Fruit fly (Drosophila melanogaster) whole organism, embryonic: ENCODE measurements around the gene Sk1.

ENCODE experiments used
- CG11504 ChIP-seq: fragments of 200-800 bp; sonication (Bioruptor generic); optimal IDR thresholded peaks from 3 replicates; lab custom pipeline; 2019; ENCODE audit warnings: missing biosample characterization, mild to moderate bottlenecking, missing genetic modification characterization, moderate library complexity
- CG11560 ChIP-seq: fragments of 200-800 bp; sonication (Bioruptor generic); IDR thresholded peaks from 3 replicates; pipeline ENCODE4 v1.3.6; 2022; ENCODE audit warnings: missing biosample characterization, missing genetic modification characterization
- CG12299 ChIP-seq: fragments of 200-800 bp; sonication (Bioruptor generic); optimal IDR thresholded peaks from 2 replicates; lab custom pipeline; 2018; ENCODE audit warnings: missing biosample characterization, mild to moderate bottlenecking, missing genetic modification characterization
- CG13894 ChIP-seq: fragments of 200-800 bp; sonication (Bioruptor generic); optimal IDR thresholded peaks from 3 replicates; lab custom pipeline; 2018; ENCODE audit warnings: missing biosample characterization, mild to moderate bottlenecking, missing genetic modification characterization, moderate library complexity
- CG17385 ChIP-seq: fragments of 200-800 bp; sonication (Bioruptor generic); optimal IDR thresholded peaks from 3 replicates; lab custom pipeline; 2018; ENCODE audit warnings: missing biosample characterization, mild to moderate bottlenecking, missing genetic modification characterization
- CG17568 ChIP-seq: fragments of 200-800 bp; sonication (Bioruptor generic); optimal IDR thresholded peaks from 2 replicates; lab custom pipeline; 2018; ENCODE audit warnings: missing biosample characterization, mild to moderate bottlenecking, missing genetic modification characterization, moderate library complexity
- CG1792 ChIP-seq: fragments of 200-800 bp; sonication (Bioruptor generic); optimal IDR thresholded peaks from 2 replicates; lab custom pipeline; 2016; ENCODE audit warnings: missing biosample characterization, missing genetic modification characterization
- CG1832 ChIP-seq: fragments of 200-800 bp; sonication (Bioruptor generic); optimal IDR thresholded peaks from 2 replicates; lab custom pipeline; 2017; ENCODE audit warnings: missing biosample characterization, mild to moderate bottlenecking, missing genetic modification characterization, inconsistent platforms
- CG30403 ChIP-seq: fragments of 200-800 bp; sonication (Bioruptor generic); optimal IDR thresholded peaks from 3 replicates; lab custom pipeline; 2016; ENCODE audit warnings: missing biosample characterization, missing genetic modification characterization
- CG4707 ChIP-seq: fragments of 200-800 bp; sonication (Bioruptor generic); optimal IDR thresholded peaks from 2 replicates; lab custom pipeline; 2018; ENCODE audit warnings: missing biosample characterization, mild to moderate bottlenecking, missing genetic modification characterization, moderate library complexity
- CG6683 ChIP-seq: fragments of 200-800 bp; sonication (Bioruptor generic); optimal IDR thresholded peaks from 2 replicates; lab custom pipeline; 2017; ENCODE audit warnings: missing biosample characterization, mild to moderate bottlenecking, missing genetic modification characterization, missing genetic modification reagents
- CG7987 ChIP-seq: fragments of 200-800 bp; sonication (Bioruptor generic); optimal IDR thresholded peaks from 2 replicates; lab custom pipeline; 2018; ENCODE audit warnings: missing biosample characterization, mild to moderate bottlenecking, missing genetic modification characterization, moderate library complexity
- CG9876 ChIP-seq: fragments of 200-800 bp; sonication (Bioruptor generic); optimal IDR thresholded peaks from 2 replicates; lab custom pipeline; 2016; ENCODE audit warnings: missing biosample characterization, missing genetic modification characterization
- Dfd ChIP-seq, 2 experiments: fragments of >200 bp; optimal IDR thresholded peaks; 2 replicates each; lab custom pipeline; 2017; ENCODE audit warnings: missing biosample characterization in 2 of 2, missing genetic modification characterization in 2 of 2
- Dip3 ChIP-seq: fragments of 200-800 bp; sonication (Bioruptor generic); optimal IDR thresholded peaks from 3 replicates; lab custom pipeline; 2016; ENCODE audit warnings: missing biosample characterization, missing genetic modification characterization
- GATAe ChIP-seq: fragments of 200-800 bp; sonication (Bioruptor generic); conservative IDR thresholded peaks from 2 replicates; pipeline ENCODE4 v1.3.6; 2022; ENCODE audit warnings: missing biosample characterization, missing genetic modification characterization
- HLH3B ChIP-seq: fragments of 200-800 bp; sonication (Bioruptor generic); IDR thresholded peaks from 2 replicates; pipeline ENCODE4 v1.3.6; 2022; ENCODE audit warnings: missing biosample characterization, missing genetic modification characterization
- Lhr ChIP-seq: fragments of 200-800 bp; sonication (Bioruptor generic); optimal IDR thresholded peaks from 3 replicates; lab custom pipeline; 2017; ENCODE audit warnings: mild to moderate bottlenecking, missing biosample characterization, missing genetic modification reagents, missing genetic modification characterization
- Mrtf ChIP-seq: fragments of 200-800 bp; sonication (Bioruptor generic); IDR thresholded peaks from 3 replicates; pipeline ENCODE4 v1.3.6; 2022; ENCODE audit warnings: missing biosample characterization, missing genetic modification characterization
- Nf-YB ChIP-seq: fragments of 200-800 bp; sonication (Bioruptor generic); optimal IDR thresholded peaks from 3 replicates; lab custom pipeline; 2019; ENCODE audit warnings: missing biosample characterization, mild to moderate bottlenecking, missing genetic modification characterization, moderate library complexity
- Ravus ChIP-seq: fragments of 200-800 bp; sonication (Bioruptor generic); IDR thresholded peaks from 2 replicates; pipeline ENCODE4 v1.3.6; 2022; ENCODE audit warnings: missing biosample characterization, missing genetic modification characterization
- Ssrp ChIP-seq: fragments of 200-800 bp; sonication (Bioruptor generic); optimal IDR thresholded peaks from 2 replicates; lab custom pipeline; 2018; ENCODE audit warnings: missing biosample characterization, mild to moderate bottlenecking, missing genetic modification characterization, moderate library complexity
- Usf ChIP-seq: fragments of 200-800 bp; sonication (Bioruptor generic); optimal IDR thresholded peaks from 2 replicates; lab custom pipeline; 2017; ENCODE audit warnings: missing genotype, missing biosample characterization, missing genetic modification characterization
- Xrp1 ChIP-seq: fragments of 200-800 bp; sonication (Bioruptor generic); IDR thresholded peaks from 2 replicates; pipeline ENCODE4 v1.3.6; 2022; ENCODE audit warnings: missing biosample characterization, missing genetic modification characterization
- ara ChIP-seq: fragments of 200-800 bp; sonication (Bioruptor generic); IDR thresholded peaks from 2 replicates; pipeline ENCODE4 v1.3.6; 2022; ENCODE audit warnings: missing biosample characterization, missing genetic modification characterization
- bab2 ChIP-seq: fragments of 200-800 bp; sonication (Bioruptor generic); optimal IDR thresholded peaks from 2 replicates; lab custom pipeline; 2016; ENCODE audit warnings: missing biosample characterization, missing genetic modification characterization
- bcd ChIP-seq: fragments of 200-800 bp; sonication (Bioruptor generic); optimal IDR thresholded peaks from 2 replicates; lab custom pipeline; 2017; ENCODE audit warnings: missing biosample characterization, mild to moderate bottlenecking, missing genetic modification characterization
- cas ChIP-seq: fragments of 200-800 bp; sonication (Bioruptor generic); IDR thresholded peaks from 2 replicates; pipeline ENCODE4 v1.3.6; 2022; ENCODE audit warnings: missing biosample characterization, missing genetic modification characterization
- dimm ChIP-seq: fragments of 200-800 bp; sonication (Bioruptor generic); IDR thresholded peaks from 2 replicates; pipeline ENCODE4 v1.3.6; 2022; ENCODE audit warnings: missing biosample characterization, missing genetic modification characterization
- ewg ChIP-seq: fragments of 200-800 bp; sonication (Bioruptor generic); optimal IDR thresholded peaks from 3 replicates; lab custom pipeline; 2017; ENCODE audit warnings: mild to moderate bottlenecking, missing biosample characterization, missing genetic modification reagents, missing genetic modification characterization
- jing ChIP-seq: fragments of 200-800 bp; sonication (Bioruptor generic); optimal IDR thresholded peaks from 2 replicates; lab custom pipeline; 2018; ENCODE audit warnings: missing biosample characterization, mild to moderate bottlenecking, missing genetic modification characterization
- klu ChIP-seq: fragments of 200-800 bp; sonication (Bioruptor generic); IDR thresholded peaks from 2 replicates; pipeline ENCODE4 v1.3.6; 2022; ENCODE audit warnings: missing biosample characterization, missing genetic modification characterization
- lab ChIP-seq: fragments of 200-800 bp; sonication (Bioruptor generic); optimal IDR thresholded peaks from 3 replicates; lab custom pipeline; 2017; ENCODE audit warnings: missing biosample characterization, missing genetic modification characterization, mild to moderate bottlenecking, moderate library complexity, missing genetic modification reagents
- lov ChIP-seq, 2 experiments: fragments of 200-800 bp in 1 of 2; fragments of >200 bp in 1 of 2; sonication (Bioruptor generic) in 1 of 2; IDR thresholded peaks in 1 of 2; optimal IDR thresholded peaks in 1 of 2; 2 replicates in 1 of 2; 3 replicates in 1 of 2; pipeline versions ENCODE4 v1.3.6 to Lab custom; 2017 to 2022; ENCODE audit warnings: missing biosample characterization in 1 of 2, missing genetic modification characterization in 1 of 2
- mirr ChIP-seq: fragments of 200-800 bp; sonication (Bioruptor generic); optimal IDR thresholded peaks from 3 replicates; lab custom pipeline; 2018; ENCODE audit warnings: missing biosample characterization, mild to moderate bottlenecking, missing genetic modification characterization
- nerfin-2 ChIP-seq: fragments of 200-800 bp; sonication (Bioruptor generic); IDR thresholded peaks from 2 replicates; pipeline ENCODE4 v1.3.6; 2022; ENCODE audit warnings: missing biosample characterization, missing genetic modification characterization; ENCODE audit not compliant: partially characterized antibody
- nmo ChIP-seq: fragments of 200-800 bp; sonication (Bioruptor generic); optimal IDR thresholded peaks from 2 replicates; lab custom pipeline; 2018; ENCODE audit warnings: missing biosample characterization, mild to moderate bottlenecking, missing genetic modification characterization, moderate library complexity
- nom ChIP-seq: fragments of 200-800 bp; sonication (Bioruptor generic); optimal IDR thresholded peaks from 2 replicates; lab custom pipeline; 2017; ENCODE audit warnings: missing biosample characterization, missing genetic modification characterization, mild to moderate bottlenecking, moderate library complexity, missing genetic modification reagents
- pho ChIP-seq: fragments of 200-800 bp; sonication (Bioruptor generic); optimal IDR thresholded peaks from 2 replicates; lab custom pipeline; 2016; ENCODE audit warnings: missing biosample characterization, missing genetic modification characterization
- rib ChIP-seq: fragments of 200-800 bp; sonication (Bioruptor generic); IDR thresholded peaks from 2 replicates; pipeline ENCODE4 v1.3.6; 2022; ENCODE audit warnings: missing biosample characterization, missing genetic modification characterization
- sd ChIP-seq: fragments of 200-800 bp; sonication (Bioruptor generic); optimal IDR thresholded peaks from 3 replicates; lab custom pipeline; 2018; ENCODE audit warnings: missing biosample characterization, mild to moderate bottlenecking, missing genetic modification characterization, moderate library complexity
- sisA ChIP-seq: fragments of 200-800 bp; sonication (Bioruptor generic); IDR thresholded peaks from 2 replicates; pipeline ENCODE4 v1.3.6; 2022; ENCODE audit warnings: missing biosample characterization, missing genetic modification characterization
- stc ChIP-seq: fragments of 200-800 bp; sonication (Bioruptor generic); IDR thresholded peaks from 2 replicates; pipeline ENCODE4 v1.3.6; 2022; ENCODE audit warnings: missing biosample characterization, missing genetic modification characterization
- tgo ChIP-seq: fragments of 200-800 bp; sonication (Bioruptor generic); IDR thresholded peaks from 3 replicates; pipeline ENCODE4 v1.3.6; 2022; ENCODE audit warnings: missing biosample characterization, missing genetic modification characterization
- ttk ChIP-seq: fragments of 200-800 bp; sonication (Bioruptor generic); IDR thresholded peaks from 2 replicates; pipeline ENCODE4 v2.1.2; 2022; ENCODE audit warnings: missing biosample characterization, missing genetic modification characterization
- unc-4 ChIP-seq: fragments of 200-800 bp; sonication (Bioruptor generic); IDR thresholded peaks from 2 replicates; pipeline ENCODE4 v1.3.6; 2022; ENCODE audit warnings: missing biosample characterization, missing genetic modification characterization; ENCODE audit not compliant: partially characterized antibody
- unpg ChIP-seq: fragments of 200-800 bp; sonication (Bioruptor generic); optimal IDR thresholded peaks from 3 replicates; lab custom pipeline; 2018; ENCODE audit warnings: missing biosample characterization, mild to moderate bottlenecking, missing genetic modification characterization, moderate library complexity
- zen2 ChIP-seq: fragments of 200-800 bp; sonication (Bioruptor generic); IDR thresholded peaks from 3 replicates; pipeline ENCODE4 v1.3.6; 2022; ENCODE audit warnings: missing biosample characterization, missing genetic modification characterization; ENCODE audit not compliant: partially characterized antibody
- zfh1 ChIP-seq: fragments of 200-800 bp; sonication (Bioruptor generic); IDR thresholded peaks from 3 replicates; pipeline ENCODE4 v1.3.6; 2022; ENCODE audit warnings: missing biosample characterization, missing genetic modification characterization

Gene Sk1

DNA sequence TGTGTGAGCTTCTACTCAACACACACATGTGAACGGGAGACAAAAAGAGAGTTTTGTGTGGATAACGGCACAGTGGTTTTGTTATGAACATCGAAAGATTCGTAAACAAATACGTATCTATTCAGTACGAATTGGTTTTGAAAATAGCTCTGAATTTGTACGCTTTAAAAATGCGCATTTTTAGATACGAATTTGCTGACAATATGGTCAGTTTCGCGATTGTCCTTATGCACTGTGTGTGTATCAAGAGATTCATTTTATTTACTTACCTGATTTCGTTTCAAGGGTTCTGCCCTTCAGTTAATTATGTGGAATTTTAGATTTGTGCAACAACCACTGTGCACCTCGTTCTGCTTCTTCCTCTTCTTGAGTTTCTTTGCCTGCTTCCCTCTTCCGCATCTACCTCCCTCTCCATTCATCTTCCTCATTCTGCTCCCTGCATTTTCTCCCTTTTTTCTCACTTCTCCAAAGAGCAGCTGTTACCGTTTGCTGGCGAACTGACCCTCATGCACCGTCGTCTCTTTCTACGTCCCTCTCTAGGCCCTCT lies 52.5 kb downstream of the Sk1 start (continued):
- peak; percentile 69 for TF ChIP-seq unpg (GFP tag; lab: Kevin White, UChicago)
- no peak for TF ChIP-seq CG7987 (GFP tag; lab: Kevin White, UChicago)
- peak; percentile 46 for TF ChIP-seq jing
- TF ChIP-seq Ravus (GFP tag; lab: Robert Waterston, UW), result no peak
- no peak for TF ChIP-seq nerfin-2 (GFP tag; lab: Robert Waterston, UW)
- TF ChIP-seq CG9876, result peak; percentile 39
- TF ChIP-seq bab2 (GFP tag; lab: Kevin White, UChicago), result peak; percentile 52
- no peak for TF ChIP-seq cas (GFP tag; lab: Robert Waterston, UW)
- no peak for TF ChIP-seq CG1832
- TF ChIP-seq CG11560, result no peak
- peak; percentile 56 for TF ChIP-seq bcd
- no peak for TF ChIP-seq CG6683
- TF ChIP-seq CG11504 (tag; lab: Kevin White, UChicago), result peak; percentile 75
- TF ChIP-seq Mrtf (GFP tag; lab: Robert Waterston, UW), result 0 out of 3 replicates have a peak, but pooled peaks have one; percentile 46
- TF ChIP-seq CG4707, result peak; percentile 90
- TF ChIP-seq CG12299 (tag; lab: Kevin White, UChicago), result peak; percentile 17
- TF ChIP-seq pho, result peak; percentile 6
- TF ChIP-seq unc-4 (GFP tag; lab: Robert Waterston, UW), result no peak
- TF ChIP-seq CG17385 (GFP tag; lab: Kevin White, UChicago), result peak; percentile 89
- peak; percentile 46; the same call in 1 of the 3 replicates for TF ChIP-seq tgo
- TF ChIP-seq GATAe (GFP tag; lab: Robert Waterston, UW), result no peak
- peak; percentile 74 for TF ChIP-seq ara (GFP tag; lab: Robert Waterston, UW)
- TF ChIP-seq CG1792 (GFP tag; lab: Kevin White, UChicago), result peak; percentile 52
- TF ChIP-seq rib (GFP tag; lab: Robert Waterston, UW), result no peak
- TF ChIP-seq HLH3B, result peak; percentile 56
- peak; percentile 87 for TF ChIP-seq nmo
- TF ChIP-seq stc (GFP tag; lab: Robert Waterston, UW), result no peak
- no peak for TF ChIP-seq CG13894 (tag; lab: Kevin White, UChicago)
- peak; percentile 26 for TF ChIP-seq Dip3 (GFP tag; lab: Kevin White, UChicago)
- peak; percentile 89 for TF ChIP-seq nom (GFP tag; lab: Kevin White, UChicago)
- no peak for TF ChIP-seq mirr (GFP tag; lab: Kevin White, UChicago)
- TF ChIP-seq CG30403 (GFP tag; lab: Kevin White, UChicago), result peak; percentile 66
- no peak for TF ChIP-seq Dfd (GFP tag; optimal IDR thresholded peaks at IDR 0.05; lab: Kevin White, UChicago)
- TF ChIP-seq sd (tag; lab: Kevin White, UChicago), result peak; percentile 0
- TF ChIP-seq Nf-YB (GFP tag; lab: Kevin White, UChicago), result peak; percentile 58
- TF ChIP-seq CG17568, result peak; percentile 53
- peak; percentile 60 for TF ChIP-seq ewg
- TF ChIP-seq Xrp1 (GFP tag; lab: Robert Waterston, UW), result peak; percentile 88
- TF ChIP-seq sisA, result peak; percentile 64
- peak; percentile 67; the same call in 2 of the 3 replicates for TF ChIP-seq zfh1 (GFP tag; lab: Robert Waterston, UW)
- peak; percentile 31; the same call in 1 of the 2 replicates for TF ChIP-seq klu
- no peak for TF ChIP-seq dimm
- peak; percentile 62 for TF ChIP-seq lab
- TF ChIP-seq ttk (GFP tag; lab: Robert Waterston, UW), result no peak
- TF ChIP-seq Lhr (GFP tag; lab: Kevin White, UChicago), result peak; percentile 58
- no peak for TF ChIP-seq lov (optimal IDR thresholded peaks at IDR 0.05; lab: Kevin White, UChicago)
- TF ChIP-seq lov (GFP tag; IDR thresholded peaks at IDR 0.05; lab: Robert Waterston, UW), result 0 out of 3 replicates have a peak, but pooled peaks have one; percentile 33
- TF ChIP-seq Usf (GFP tag; lab: Kevin White, UChicago), result peak; percentile 52
- TF ChIP-seq zen2 (GFP tag; lab: Robert Waterston, UW), result no peak
- peak; percentile 84 for TF ChIP-seq Ssrp (tag; lab: Kevin White, UChicago)
